Fruit fly (Drosophila melanogaster): ENCODE results near the gene CG17075.

Gene CG17075

DNA sequence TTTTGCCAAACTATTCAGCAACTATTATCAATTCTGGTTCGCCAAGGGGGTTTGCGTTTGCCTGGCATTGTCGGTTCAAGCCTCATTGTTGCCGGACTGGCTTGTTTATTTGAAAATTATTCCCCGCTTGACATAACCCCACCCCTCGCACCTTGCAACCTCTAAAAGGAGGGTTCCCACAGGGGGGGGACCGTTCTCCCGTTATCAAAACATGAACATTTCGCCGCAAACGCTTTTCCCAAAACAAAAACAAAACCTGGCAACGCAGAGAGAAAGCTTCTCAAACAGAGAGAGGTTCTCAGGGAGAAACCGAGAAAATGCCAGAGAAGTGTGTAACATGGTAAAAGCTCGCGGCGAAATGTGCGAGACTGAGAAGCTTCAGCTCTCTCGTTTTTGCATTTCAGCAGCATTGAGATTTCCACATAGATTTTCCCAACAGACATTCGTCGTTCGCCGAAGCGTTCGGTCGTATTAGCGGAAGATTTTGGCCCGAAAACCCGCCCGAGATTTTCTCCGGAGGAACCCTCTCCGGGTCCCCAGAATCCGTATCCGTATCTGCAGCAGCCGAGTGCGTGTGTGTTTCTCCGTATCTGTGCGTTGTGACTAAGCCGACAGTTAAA is 42.6 kb upstream of the CG17075 start (continued):
- no peak for TF ChIP-seq emc (GFP tag; optimal IDR thresholded peaks at IDR 0.05)
- TF ChIP-seq ase (GFP tag; IDR thresholded peaks at IDR 0.05): no peak
- no peak for TF ChIP-seq lab (GFP tag; optimal IDR thresholded peaks at IDR 0.05)
- no peak for TF ChIP-seq maf-S (GFP tag; optimal IDR thresholded peaks at IDR 0.05)
- no peak for TF ChIP-seq Dip3 (GFP tag; optimal IDR thresholded peaks at IDR 0.05)
- TF ChIP-seq pb (GFP tag; optimal IDR thresholded peaks at IDR 0.05): no peak
- no peak for TF ChIP-seq Atf3 (GFP tag; optimal IDR thresholded peaks at IDR 0.05)
- no peak for TF ChIP-seq Max (GFP tag; optimal IDR thresholded peaks at IDR 0.05)
- TF ChIP-seq CG7745 (tag; optimal IDR thresholded peaks at IDR 0.05): no peak
- peak; percentile 29; the same call in 1 of the 2 replicates for TF ChIP-seq sob (GFP tag; IDR thresholded peaks at IDR 0.05)
- no peak for TF ChIP-seq Hr39 (optimal IDR thresholded peaks at IDR 0.05)
- no peak for TF ChIP-seq B-H1 (GFP tag; IDR thresholded peaks at IDR 0.05)
- TF ChIP-seq H15 (GFP tag; IDR thresholded peaks at IDR 0.05): no peak
- peak; percentile 35 for TF ChIP-seq CG18599 (GFP tag; optimal IDR thresholded peaks at IDR 0.05)
- TF ChIP-seq Dp (GFP tag; optimal IDR thresholded peaks at IDR 0.05): no peak
- TF ChIP-seq insv (GFP tag; optimal IDR thresholded peaks at IDR 0.05): no peak
- TF ChIP-seq aop (GFP tag; IDR thresholded peaks at IDR 0.05): no peak
- no peak for TF ChIP-seq CG2678 (tag; optimal IDR thresholded peaks at IDR 0.05)
- TF ChIP-seq hkb (optimal IDR thresholded peaks at IDR 0.05): no peak
- TF ChIP-seq hkb (GFP tag; IDR thresholded peaks at IDR 0.05): no peak
- TF ChIP-seq CG2712 (tag; optimal IDR thresholded peaks at IDR 0.05): no peak
- TF ChIP-seq fd102C (GFP tag; optimal IDR thresholded peaks at IDR 0.05): no peak
- TF ChIP-seq ems (GFP tag; optimal IDR thresholded peaks at IDR 0.05): no peak
- no peak for TF ChIP-seq CG8388 (GFP tag; optimal IDR thresholded peaks at IDR 0.05)
- TF ChIP-seq CG42726 (GFP tag; IDR thresholded peaks at IDR 0.05; ENCODE audit: partially characterized antibody): no peak
- TF ChIP-seq ATbp (GFP tag; optimal IDR thresholded peaks at IDR 0.05): no peak
- no peak for TF ChIP-seq C15 (GFP tag; IDR thresholded peaks at IDR 0.05)
- TF ChIP-seq CG7372 (GFP tag; IDR thresholded peaks at IDR 0.05): no peak
- no peak for TF ChIP-seq sens (GFP tag)
- no peak for TF ChIP-seq CG11504 (tag; optimal IDR thresholded peaks at IDR 0.05)
- no peak for TF ChIP-seq Oaz (GFP tag; IDR thresholded peaks at IDR 0.05)
- TF ChIP-seq bigmax (GFP tag; optimal IDR thresholded peaks at IDR 0.05): no peak
- no peak for TF ChIP-seq usp (GFP tag; optimal IDR thresholded peaks at IDR 0.05)
- peak; percentile 64; the same call in 1 of the 4 replicates for TF ChIP-seq chinmo (GFP tag; IDR thresholded peaks at IDR 0.05; ENCODE audit: partially characterized antibody)
- TF ChIP-seq dimm (GFP tag; IDR thresholded peaks at IDR 0.05): no peak
- no peak for TF ChIP-seq chn (GFP tag; optimal IDR thresholded peaks at IDR 0.05)
- TF ChIP-seq CG2875 (GFP tag; optimal IDR thresholded peaks at IDR 0.05): no peak
- no peak for TF ChIP-seq kah (GFP tag; optimal IDR thresholded peaks at IDR 0.05)
- TF ChIP-seq CG15601 (tag; optimal IDR thresholded peaks at IDR 0.05): no peak
- no peak for TF ChIP-seq CG11247 (GFP tag; IDR thresholded peaks at IDR 0.05)
- TF ChIP-seq CG13296 (GFP tag; optimal IDR thresholded peaks at IDR 0.05): no peak
- TF ChIP-seq CG4707 (GFP tag; optimal IDR thresholded peaks at IDR 0.05): no peak
- TF ChIP-seq sna (GFP tag; IDR thresholded peaks at IDR 0.05; ENCODE audit: partially characterized antibody): no peak
- TF ChIP-seq fd3F (GFP tag; optimal IDR thresholded peaks at IDR 0.05): no peak
- TF ChIP-seq CG7556 (GFP tag; optimal IDR thresholded peaks at IDR 0.05): no peak
- no peak for TF ChIP-seq peb (GFP tag; IDR thresholded peaks at IDR 0.05)
- TF ChIP-seq sens-2 (GFP tag; IDR thresholded peaks at IDR 0.05): no peak
- no peak for TF ChIP-seq Sox100B (GFP tag; optimal IDR thresholded peaks at IDR 0.05)
- no peak for TF ChIP-seq ranshi (GFP tag; IDR thresholded peaks at IDR 0.05)
- no peak for TF ChIP-seq CG11093 (GFP tag; IDR thresholded peaks at IDR 0.05)
- TF ChIP-seq da (GFP tag; optimal IDR thresholded peaks at IDR 0.05): no peak
- no peak for TF ChIP-seq gt (GFP tag; IDR thresholded peaks at IDR 0.05)
